Worm (Caenorhabditis elegans) whole organism, L4 larva: ENCODE results near the gene F07A11.1.

Source experiments
- aha-1 ChIP-seq: fragments of 150-350 bp; peaks from one replicate; lab custom pipeline; 2014; ENCODE audit warnings: missing biosample characterization, missing genetic modification characterization
- egl-27 ChIP-seq: sonication (generic microtip); optimal IDR thresholded peaks from 3 replicates; lab custom pipeline; 2017; ENCODE audit warnings: missing biosample characterization, missing genetic modification reagents, missing genetic modification characterization
- hlh-11 ChIP-seq: fragments of 200-800 bp; sonication (Bioruptor generic); optimal IDR thresholded peaks from 2 replicates; lab custom pipeline; 2018; ENCODE audit warnings: mild to moderate bottlenecking, missing genetic modification characterization, missing compliant biosample characterization
- hlh-30 ChIP-seq: sonication (generic microtip); optimal IDR thresholded peaks from 2 replicates; lab custom pipeline; 2017; ENCODE audit warnings: antibody characterized with exemption, mild to moderate bottlenecking, missing genetic modification characterization, missing compliant biosample characterization; ENCODE audit not compliant: insufficient read depth
- lin-15B ChIP-seq: fragments of 150-350 bp; sonication (generic microtip); optimal IDR thresholded peaks from 3 replicates; lab custom pipeline; 2014; ENCODE audit warnings: missing biosample characterization, missing genetic modification characterization
- lsy-2 ChIP-seq, 2 experiments: fragments of 150-350 bp in 1 of 2; sonication (generic microtip) in 1 of 2; optimal IDR thresholded peaks; 2 replicates each; lab custom pipeline; 2014 to 2017; ENCODE audit warnings: missing biosample characterization in 2 of 2, missing genetic modification characterization in 2 of 2
- mdl-1 ChIP-seq, 2 experiments: fragments of 150-350 bp in 1 of 2; sonication (generic microtip) in 1 of 2; optimal IDR thresholded peaks; 2 replicates each; lab custom pipeline; 2014 to 2017; ENCODE audit warnings: missing biosample characterization in 2 of 2, missing genetic modification characterization in 2 of 2
- nhr-111 ChIP-seq: fragments of 200-800 bp; sonication (Bioruptor generic); optimal IDR thresholded peaks from 2 replicates; lab custom pipeline; 2018; ENCODE audit warnings: mild to moderate bottlenecking, missing genetic modification characterization, missing compliant biosample characterization
- nhr-77 ChIP-seq: fragments of 150-350 bp; optimal IDR thresholded peaks from 2 replicates; lab custom pipeline; 2014; ENCODE audit warnings: missing biosample characterization, missing genetic modification characterization
- sdz-12 ChIP-seq: fragments of 200-800 bp; sonication (Bioruptor generic); optimal IDR thresholded peaks from 2 replicates; lab custom pipeline; 2018; ENCODE audit warnings: mild to moderate bottlenecking, missing genetic modification characterization, missing compliant biosample characterization
- skn-1 ChIP-seq: fragments of 150-350 bp; optimal IDR thresholded peaks from 2 replicates; lab custom pipeline; 2014; ENCODE audit warnings: missing biosample characterization, missing genetic modification characterization
- spr-3 ChIP-seq: fragments of 200-800 bp; sonication (Bioruptor generic); optimal IDR thresholded peaks from 2 replicates; lab custom pipeline; 2018; ENCODE audit warnings: mild to moderate bottlenecking, missing genetic modification characterization, missing compliant biosample characterization
- unc-130 ChIP-seq: sonication (generic microtip); optimal IDR thresholded peaks from 2 replicates; lab custom pipeline; 2016; ENCODE audit warnings: missing genetic modification reagents, missing genetic modification characterization, missing compliant biosample characterization

DNA sequence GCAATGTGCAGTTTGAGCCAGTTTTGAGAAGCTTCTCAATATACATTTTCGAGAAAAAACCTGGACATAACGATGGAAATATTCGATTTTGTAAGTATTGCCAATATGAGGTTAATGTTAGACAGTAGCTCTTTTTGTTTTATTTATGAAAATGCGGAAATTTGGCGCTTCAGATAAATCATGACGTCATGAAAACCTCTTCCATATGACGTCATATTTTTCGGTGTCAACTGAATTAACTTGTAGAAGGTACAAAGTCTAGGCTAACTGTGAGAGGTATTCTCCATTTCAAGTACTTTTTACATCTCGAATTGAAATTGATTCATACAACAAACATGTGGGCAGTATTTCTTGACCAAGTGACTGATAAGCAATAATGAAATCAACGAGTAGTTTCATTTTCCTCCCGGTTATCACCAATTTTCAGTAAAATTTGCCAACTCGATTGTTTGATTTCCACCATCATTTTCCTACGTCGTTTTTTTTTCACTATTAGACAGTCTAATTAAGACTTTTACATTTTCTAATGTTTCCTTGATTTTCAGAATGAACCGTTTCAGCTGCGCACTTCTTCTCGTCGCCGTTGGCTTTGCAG is 20.6 kb downstream of the F07A11.1 start, which contains the start of gene F54D5.3:
- TF ChIP-seq unc-130 (GFP tag; lab: Kevin White, UChicago) (no peak), skn-1 (tag; lab: Kevin White, UChicago) (no peak), egl-27 (tag; lab: Kevin White, UChicago) (no peak), hlh-30 (tag; lab: Kevin White, UChicago) (no peak), aha-1 (tag; lab: Kevin White, UChicago) (no peak), spr-3 (GFP tag; lab: Kevin White, UChicago) (no peak), nhr-111 (GFP tag; lab: Kevin White, UChicago) (no peak), sdz-12 (GFP tag; lab: Kevin White, UChicago) (no peak), lin-15B (tag; lab: Kevin White, UChicago) (no peak), lsy-2 (tag; optimal IDR thresholded peaks at IDR 0.05; lab: Kevin White, UChicago) (no peak), mdl-1 (tag; optimal IDR thresholded peaks at IDR 0.05; lab: Kevin White, UChicago) (no peak), hlh-11 (peak; percentile 47), nhr-77 (tag; lab: Kevin White, UChicago) (no peak)
